Fruit fly (Drosophila melanogaster): ENCODE measurements around the gene Yp1.

dm6 chrX:10021809-10022208 lies 31.8 kb upstream of the Yp1 start:
- no peak for TF ChIP-seq ttk (optimal IDR thresholded peaks at IDR 0.05)
- TF ChIP-seq h (optimal IDR thresholded peaks at IDR 0.05): no peak
- no peak for TF ChIP-seq insv (optimal IDR thresholded peaks at IDR 0.05)
